Fruit fly (Drosophila melanogaster) whole organism, pupa: ENCODE measurements around the gene CG34057.

Experiments used
- CG15710 ChIP-seq: fragments of 200-800 bp; sonication (Bioruptor generic); optimal IDR thresholded peaks from 2 replicates; lab custom pipeline; 2018; ENCODE audit warnings: missing biosample characterization, mild to moderate bottlenecking, missing genetic modification characterization, moderate library complexity
- CG17806 ChIP-seq: fragments of 200-800 bp; sonication (Bioruptor generic); optimal IDR thresholded peaks from 2 replicates; lab custom pipeline; 2018; ENCODE audit warnings: missing biosample characterization, mild to moderate bottlenecking, missing genetic modification characterization, moderate library complexity
- CG32121 ChIP-seq: fragments of 200-800 bp; sonication (Bioruptor generic); IDR thresholded peaks from 2 replicates; pipeline ENCODE4 v1.3.6; 2022; ENCODE audit warnings: missing biosample characterization, missing genetic modification characterization
- CG4496 ChIP-seq: fragments of 200-800 bp; sonication (Bioruptor generic); IDR thresholded peaks from 3 replicates; pipeline ENCODE4 v1.3.6; 2022; ENCODE audit warnings: missing biosample characterization, missing genetic modification characterization
- EcR ChIP-seq: fragments of 200-800 bp; sonication (Bioruptor generic); optimal IDR thresholded peaks from 3 replicates; lab custom pipeline; 2019; ENCODE audit warnings: missing biosample characterization, missing genetic modification characterization, mild to moderate bottlenecking, moderate library complexity, missing genetic modification reagents
- Ets98B ChIP-seq: fragments of 200-800 bp; sonication (Bioruptor generic); IDR thresholded peaks from 2 replicates; pipeline ENCODE4 v1.3.6; 2022; ENCODE audit warnings: missing biosample characterization, missing genetic modification characterization
- Pif1A ChIP-seq: fragments of 200-800 bp; sonication (Bioruptor generic); optimal IDR thresholded peaks from 3 replicates; lab custom pipeline; 2016; ENCODE audit warnings: missing biosample characterization, missing genetic modification characterization
- Pif1B ChIP-seq: fragments of 200-800 bp; sonication (Bioruptor generic); optimal IDR thresholded peaks from 3 replicates; lab custom pipeline; 2016; ENCODE audit warnings: missing biosample characterization, missing genetic modification characterization
- Snoo ChIP-seq: fragments of 200-800 bp; sonication (Bioruptor generic); optimal IDR thresholded peaks from 3 replicates; lab custom pipeline; 2017; ENCODE audit warnings: missing biosample characterization, mild to moderate bottlenecking, missing genetic modification characterization, inconsistent platforms
- fd96Ca ChIP-seq: fragments of 200-800 bp; sonication (Bioruptor generic); IDR thresholded peaks from 3 replicates; pipeline ENCODE4 v1.3.6; 2022; ENCODE audit warnings: missing biosample characterization, missing genetic modification characterization

Gene CG34057

dm6 chr3L:914852-915251 lies 17.7 kb downstream of the CG34057 start:
- TF ChIP-seq CG32121 (no peak), Snoo (tag; lab: Kevin White, UChicago) (no peak), CG4496 (GFP tag; lab: Robert Waterston, UW) (no peak), Pif1A (GFP tag; lab: Kevin White, UChicago) (no peak), CG17806 (no peak), Ets98B (GFP tag; lab: Robert Waterston, UW) (no peak), fd96Ca (GFP tag; lab: Robert Waterston, UW) (no peak), CG15710 (tag; lab: Kevin White, UChicago) (no peak)

DNA sequence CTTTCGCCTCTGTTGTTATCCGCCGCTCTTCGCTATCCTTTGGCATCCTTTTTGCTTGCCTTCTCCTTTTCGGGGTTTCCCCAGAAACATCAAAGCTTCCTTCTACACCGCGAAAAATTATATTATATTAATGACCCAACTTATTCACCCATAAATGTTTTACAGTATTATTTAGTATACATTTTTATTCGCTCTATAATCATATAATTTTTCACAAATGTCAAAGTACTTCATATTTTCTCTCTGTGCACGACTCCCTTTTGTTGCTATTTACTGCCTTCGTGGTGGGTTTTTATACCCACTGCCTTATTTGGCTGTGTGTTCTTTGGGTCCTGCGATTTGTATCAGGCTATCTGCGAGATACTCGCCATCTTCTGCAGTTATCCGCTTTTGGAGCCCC lies 20.0 kb downstream of the CG34057 start:
- TF ChIP-seq Pif1A (GFP tag; lab: Kevin White, UChicago): no peak
- no peak for TF ChIP-seq Pif1B (GFP tag; lab: Kevin White, UChicago)
- no peak for TF ChIP-seq CG15710 (tag; lab: Kevin White, UChicago)
- no peak for TF ChIP-seq CG17806
- TF ChIP-seq EcR (GFP tag; lab: Kevin White, UChicago): no peak
- TF ChIP-seq fd96Ca (GFP tag; lab: Robert Waterston, UW): no peak
- TF ChIP-seq, all 21 proteins: peak for 0
